Fruit fly (Drosophila melanogaster) whole organism, embryonic: ENCODE results near the gene Kpc1.
A peak's percentile ranks its signal among the peaks of the same experiment; 100 is the strongest.

ENCODE experiments used
- ATbp ChIP-seq: fragments of 200-800 bp; sonication (Bioruptor generic); optimal IDR thresholded peaks from 2 replicates; lab custom pipeline; 2017; ENCODE audit warnings: missing biosample characterization, mild to moderate bottlenecking, missing genetic modification characterization, missing genetic modification reagents
- Asciz ChIP-seq: fragments of 200-800 bp; sonication (Bioruptor generic); optimal IDR thresholded peaks from 2 replicates; lab custom pipeline; 2017; ENCODE audit warnings: missing biosample characterization, mild to moderate bottlenecking, missing genetic modification characterization, missing genetic modification reagents
- B-H2 ChIP-seq: fragments of 200-800 bp; sonication (Bioruptor generic); optimal IDR thresholded peaks from 2 replicates; lab custom pipeline; 2018; ENCODE audit warnings: missing biosample characterization, mild to moderate bottlenecking, missing genetic modification characterization
- C15 ChIP-seq: fragments of 200-800 bp; sonication (Bioruptor generic); IDR thresholded peaks from 3 replicates; pipeline ENCODE4 v1.3.6; 2022; ENCODE audit warnings: missing biosample characterization, missing genetic modification characterization
- CG10565 ChIP-seq: fragments of 200-800 bp; sonication (Bioruptor generic); optimal IDR thresholded peaks from 3 replicates; lab custom pipeline; 2016; ENCODE audit warnings: missing biosample characterization, mild to moderate bottlenecking, missing genetic modification characterization
- CG10959 ChIP-seq: fragments of 200-800 bp; sonication (Bioruptor generic); IDR thresholded peaks from 2 replicates; pipeline ENCODE4 v1.3.6; 2022; ENCODE audit warnings: missing biosample characterization, missing genetic modification characterization
- CG11085 ChIP-seq: fragments of 200-800 bp; sonication (Bioruptor generic); IDR thresholded peaks from 2 replicates; pipeline ENCODE4 v1.3.6; 2022; ENCODE audit warnings: missing biosample characterization, missing genetic modification characterization
- CG13287 ChIP-seq: fragments of 200-800 bp; sonication (Bioruptor generic); IDR thresholded peaks from 2 replicates; pipeline ENCODE4 v1.3.6; 2022; ENCODE audit warnings: missing biosample characterization, missing genetic modification characterization; ENCODE audit not compliant: partially characterized antibody
- CG1647 ChIP-seq: fragments of 200-800 bp; sonication (Bioruptor generic); optimal IDR thresholded peaks from 3 replicates; lab custom pipeline; 2016; ENCODE audit warnings: missing biosample characterization, missing genetic modification characterization
- CG4730 ChIP-seq: fragments of 200-800 bp; sonication (Bioruptor generic); IDR thresholded peaks from 2 replicates; pipeline ENCODE4 v1.3.6; 2022; ENCODE audit warnings: missing biosample characterization, missing genetic modification characterization
- CG5245 ChIP-seq: fragments of 200-800 bp; sonication (Bioruptor generic); optimal IDR thresholded peaks from 3 replicates; lab custom pipeline; 2016; ENCODE audit warnings: missing biosample characterization, missing genetic modification characterization
- CG6765 ChIP-seq: fragments of 200-800 bp; sonication (Bioruptor generic); optimal IDR thresholded peaks from 3 replicates; lab custom pipeline; 2017; ENCODE audit warnings: missing biosample characterization, mild to moderate bottlenecking, missing genetic modification characterization
- CG7839 ChIP-seq: fragments of 200-800 bp; sonication (Bioruptor generic); optimal IDR thresholded peaks from 3 replicates; lab custom pipeline; 2018; ENCODE audit warnings: missing biosample characterization, mild to moderate bottlenecking, missing genetic modification characterization, moderate library complexity
- CG9727 ChIP-seq: fragments of 200-800 bp; sonication (Bioruptor generic); optimal IDR thresholded peaks from 3 replicates; lab custom pipeline; 2017; ENCODE audit warnings: missing biosample characterization, mild to moderate bottlenecking, missing genetic modification characterization
- Dad ChIP-seq: fragments of 200-800 bp; sonication (Bioruptor generic); optimal IDR thresholded peaks from 3 replicates; lab custom pipeline; 2016; ENCODE audit warnings: missing biosample characterization, missing genetic modification characterization
- Drgx ChIP-seq: fragments of 200-800 bp; sonication (Bioruptor generic); IDR thresholded peaks from 2 replicates; pipeline ENCODE4 v1.3.6; 2022; ENCODE audit warnings: missing biosample characterization, missing genetic modification characterization
- Eip74EF ChIP-seq, 2 experiments: fragments of 200-800 bp in 1 of 2; fragments of >200 bp in 1 of 2; sonication (Bioruptor generic) in 1 of 2; optimal IDR thresholded peaks; 2 replicates each; lab custom pipeline; 2017 to 2019; ENCODE audit warnings: missing biosample characterization in 2 of 2, missing genetic modification characterization in 2 of 2, mild to moderate bottlenecking in 1 of 2, moderate library complexity in 1 of 2
- Hmr ChIP-seq: fragments of 200-800 bp; sonication (Bioruptor generic); optimal IDR thresholded peaks from 3 replicates; lab custom pipeline; 2017; ENCODE audit warnings: mild to moderate bottlenecking, missing biosample characterization, missing genetic modification reagents, missing genetic modification characterization
- Hr78 ChIP-seq, 2 experiments: fragments of 200-800 bp in 1 of 2; fragments of >200 bp in 1 of 2; sonication (Bioruptor generic) in 1 of 2; optimal IDR thresholded peaks; 2 replicates each; lab custom pipeline; 2017 to 2019; ENCODE audit warnings: missing biosample characterization in 2 of 2, missing genetic modification characterization in 2 of 2, mild to moderate bottlenecking in 1 of 2, moderate library complexity in 1 of 2
- Mad ChIP-seq: fragments of 200-800 bp; sonication (Bioruptor generic); optimal IDR thresholded peaks from 2 replicates; lab custom pipeline; 2016; ENCODE audit warnings: missing biosample characterization, missing genetic modification characterization
- Mrtf ChIP-seq: fragments of 200-800 bp; sonication (Bioruptor generic); IDR thresholded peaks from 3 replicates; pipeline ENCODE4 v1.3.6; 2022; ENCODE audit warnings: missing biosample characterization, missing genetic modification characterization
- Neu2 ChIP-seq: fragments of 200-800 bp; sonication (Bioruptor generic); optimal IDR thresholded peaks from 3 replicates; lab custom pipeline; 2016; ENCODE audit warnings: missing biosample characterization, missing genetic modification characterization, borderline replicate concordance
- Oli ChIP-seq: fragments of 200-800 bp; sonication (Bioruptor generic); optimal IDR thresholded peaks from 2 replicates; lab custom pipeline; 2018; ENCODE audit warnings: missing biosample characterization, mild to moderate bottlenecking, missing genetic modification characterization, moderate library complexity
- PHDP ChIP-seq: fragments of 200-800 bp; sonication (Bioruptor generic); optimal IDR thresholded peaks from 3 replicates; lab custom pipeline; 2018; ENCODE audit warnings: missing biosample characterization, mild to moderate bottlenecking, missing genetic modification characterization, moderate library complexity
- Sry-β ChIP-seq: fragments of 200-800 bp; sonication (Bioruptor generic); optimal IDR thresholded peaks from 2 replicates; lab custom pipeline; 2018; ENCODE audit warnings: missing biosample characterization, mild to moderate bottlenecking, missing genetic modification characterization, moderate library complexity
- Sry-δ ChIP-seq: fragments of 200-800 bp; sonication (Bioruptor generic); optimal IDR thresholded peaks from 2 replicates; lab custom pipeline; 2016; ENCODE audit warnings: missing biosample characterization, missing genetic modification characterization
- Taf1 ChIP-seq: fragments of 200-800 bp; sonication (Bioruptor generic); IDR thresholded peaks from 2 replicates; pipeline ENCODE4 v1.3.6; 2022; ENCODE audit warnings: missing biosample characterization, missing genetic modification characterization
- bab2 ChIP-seq: fragments of 200-800 bp; sonication (Bioruptor generic); optimal IDR thresholded peaks from 2 replicates; lab custom pipeline; 2016; ENCODE audit warnings: missing biosample characterization, missing genetic modification characterization
- bbx ChIP-seq: fragments of 200-800 bp; sonication (Bioruptor generic); IDR thresholded peaks from 2 replicates; pipeline ENCODE4 v1.3.6; 2022; ENCODE audit warnings: missing biosample characterization, missing genetic modification characterization; ENCODE audit not compliant: partially characterized antibody
- chif ChIP-seq, 2 experiments: fragments of 200-800 bp; sonication (Bioruptor generic); optimal IDR thresholded peaks; 3 replicates each; lab custom pipeline; 2016; ENCODE audit warnings: missing biosample characterization in 2 of 2, missing genetic modification characterization in 2 of 2
- chn ChIP-seq: fragments of 200-800 bp; sonication (Bioruptor generic); optimal IDR thresholded peaks from 2 replicates; lab custom pipeline; 2016; ENCODE audit warnings: missing biosample characterization, missing genetic modification characterization
- crc ChIP-seq: fragments of 200-800 bp; sonication (Bioruptor generic); optimal IDR thresholded peaks from 2 replicates; lab custom pipeline; 2016; ENCODE audit warnings: missing biosample characterization, missing genetic modification characterization
- dysf ChIP-seq: fragments of 200-800 bp; sonication (Bioruptor generic); IDR thresholded peaks from 3 replicates; pipeline ENCODE4 v1.3.6; 2022; ENCODE audit warnings: missing biosample characterization, missing genetic modification characterization
- fd96Cb ChIP-seq: fragments of 200-800 bp; sonication (Bioruptor generic); optimal IDR thresholded peaks from 2 replicates; lab custom pipeline; 2018; ENCODE audit warnings: missing biosample characterization, mild to moderate bottlenecking, missing genetic modification characterization, moderate library complexity
- gsb ChIP-seq: fragments of 200-800 bp; sonication (Bioruptor generic); IDR thresholded peaks from 2 replicates; pipeline ENCODE4 v1.3.6; 2022; ENCODE audit warnings: missing biosample characterization, missing genetic modification characterization
- kah ChIP-seq: fragments of 200-800 bp; sonication (Bioruptor generic); optimal IDR thresholded peaks from 2 replicates; lab custom pipeline; 2018; ENCODE audit warnings: missing biosample characterization, mild to moderate bottlenecking, missing genetic modification characterization
- kay ChIP-seq: fragments of 200-800 bp; sonication (Bioruptor generic); optimal IDR thresholded peaks from 2 replicates; lab custom pipeline; 2016; ENCODE audit warnings: missing biosample characterization, missing genetic modification characterization
- klu ChIP-seq: fragments of 200-800 bp; sonication (Bioruptor generic); IDR thresholded peaks from 2 replicates; pipeline ENCODE4 v1.3.6; 2022; ENCODE audit warnings: missing biosample characterization, missing genetic modification characterization
- lmd ChIP-seq: fragments of 200-800 bp; sonication (Bioruptor generic); IDR thresholded peaks from 2 replicates; pipeline ENCODE4 v1.3.6; 2022; ENCODE audit warnings: missing biosample characterization, missing genetic modification characterization
- luna ChIP-seq: fragments of 200-800 bp; sonication (Bioruptor generic); optimal IDR thresholded peaks from 2 replicates; lab custom pipeline; 2016; ENCODE audit warnings: missing biosample characterization, missing genetic modification characterization
- pita ChIP-seq: fragments of 200-800 bp; sonication (Bioruptor generic); optimal IDR thresholded peaks from 2 replicates; lab custom pipeline; 2017; ENCODE audit warnings: missing biosample characterization, mild to moderate bottlenecking, missing genetic modification characterization
- sd ChIP-seq: fragments of 200-800 bp; sonication (Bioruptor generic); optimal IDR thresholded peaks from 3 replicates; lab custom pipeline; 2018; ENCODE audit warnings: missing biosample characterization, mild to moderate bottlenecking, missing genetic modification characterization, moderate library complexity
- slp2 ChIP-seq: fragments of 200-800 bp; sonication (Bioruptor generic); optimal IDR thresholded peaks from 2 replicates; lab custom pipeline; 2016; ENCODE audit warnings: missing biosample characterization, missing genetic modification characterization
- sna ChIP-seq: fragments of 200-800 bp; sonication (Bioruptor generic); IDR thresholded peaks from 2 replicates; pipeline ENCODE4 v1.3.6; 2022; ENCODE audit warnings: missing biosample characterization, missing genetic modification characterization; ENCODE audit not compliant: partially characterized antibody
- tgo ChIP-seq: fragments of 200-800 bp; sonication (Bioruptor generic); IDR thresholded peaks from 3 replicates; pipeline ENCODE4 v1.3.6; 2022; ENCODE audit warnings: missing biosample characterization, missing genetic modification characterization
- toy ChIP-seq: fragments of 200-800 bp; sonication (Bioruptor generic); IDR thresholded peaks from 2 replicates; pipeline ENCODE4 v1.3.6; 2022; ENCODE audit warnings: missing biosample characterization, missing genetic modification characterization
- vvl ChIP-seq: fragments of 200-800 bp; sonication (Bioruptor generic); IDR thresholded peaks from 2 replicates; pipeline ENCODE4 v1.3.6; 2022; ENCODE audit warnings: missing biosample characterization, missing genetic modification characterization
- yki ChIP-seq: fragments of >200 bp; optimal IDR thresholded peaks from 3 replicates; lab custom pipeline; 2018

Kpc1 gene

DNA sequence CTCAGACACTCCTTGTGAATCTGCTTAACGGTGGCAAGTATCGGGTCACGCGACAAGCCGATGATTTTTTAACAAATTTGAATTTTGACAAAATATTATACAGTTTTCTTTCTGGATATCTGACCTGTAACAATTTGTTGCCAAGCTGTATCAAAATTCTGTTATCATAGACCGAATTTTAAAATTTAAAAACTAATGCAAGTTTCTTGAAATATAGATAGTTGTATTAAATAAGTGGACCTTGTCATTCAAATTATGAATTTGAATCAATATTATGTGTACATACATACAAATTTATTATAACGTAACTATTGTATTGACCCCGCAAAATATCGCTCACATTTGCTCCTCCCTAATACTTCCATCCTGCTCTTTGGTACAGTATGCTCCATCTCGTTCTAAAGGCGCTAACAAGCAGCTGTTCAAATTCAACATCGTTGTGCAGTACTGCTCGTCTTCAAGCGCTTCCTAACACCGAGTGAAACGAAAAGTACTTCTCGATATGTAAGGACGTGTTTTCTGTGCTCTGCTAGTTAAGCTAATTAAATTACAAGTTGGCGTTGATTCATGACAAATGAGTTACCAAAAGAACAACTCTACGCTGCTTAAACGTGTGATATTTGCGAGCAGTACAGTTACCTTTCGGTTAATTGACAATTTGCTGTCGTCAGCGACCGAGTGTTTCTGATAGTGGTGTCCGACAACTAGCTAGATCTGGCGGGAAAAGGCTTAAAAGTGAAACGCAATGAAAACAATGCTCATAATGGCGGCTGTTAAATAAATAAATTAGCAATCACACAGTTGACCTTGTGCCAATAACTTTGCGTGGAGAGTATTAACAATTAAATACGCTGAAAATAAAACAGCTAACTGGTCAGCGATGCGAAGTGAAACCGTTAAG is at the start of gene Kpc1, which contains the start of gene CG42542 (continued):
- TF ChIP-seq CG6765 (GFP tag; lab: Kevin White, UChicago) (peak; percentile 13), Neu2 (no peak), slp2 (GFP tag; lab: Kevin White, UChicago) (peak; percentile 67), klu (GFP tag; lab: Robert Waterston, UW) (no peak), CG13287 (GFP tag; lab: Robert Waterston, UW) (peak; percentile 93), Hmr (peak; percentile 82), pita (GFP tag; lab: Kevin White, UChicago) (no peak), lmd (GFP tag; lab: Robert Waterston, UW) (0 out of 2 replicates have a peak, but pooled peaks have one; percentile 35), fd96Cb (peak; percentile 30), Dad (peak; percentile 50), bab2 (GFP tag; lab: Kevin White, UChicago) (peak; percentile 38), PHDP (no peak), kah (GFP tag; lab: Kevin White, UChicago) (no peak), Oli (peak; percentile 67), CG11085 (GFP tag; lab: Robert Waterston, UW) (no peak; the same call in 1 of the 2 replicates), toy (GFP tag; lab: Robert Waterston, UW) (no peak), Mrtf (GFP tag; lab: Robert Waterston, UW) (no peak), Drgx (GFP tag; lab: Robert Waterston, UW) (no peak), bbx (GFP tag; lab: Robert Waterston, UW) (peak; percentile 70), Taf1 (GFP tag; lab: Robert Waterston, UW) (0 out of 2 replicates have a peak, but pooled peaks have one; percentile 24), CG5245 (GFP tag; lab: Kevin White, UChicago) (peak; percentile 50), crc (peak; percentile 8), dysf (peak; percentile 44; the same call in 1 of the 3 replicates), kay (peak; percentile 56), Hr78 (GFP tag; optimal IDR thresholded peaks at IDR 0.05; lab: Kevin White, UChicago) (no peak), chif (GFP tag; optimal IDR thresholded peaks at IDR 0.05; lab: Kevin White, UChicago) (peak; percentile 63 to 70), vvl (GFP tag; lab: Robert Waterston, UW) (peak; percentile 71), yki (lab: Kevin White, UChicago) (no peak), C15 (GFP tag; lab: Robert Waterston, UW) (no peak), gsb (GFP tag; lab: Robert Waterston, UW) (no peak), luna (GFP tag; lab: Kevin White, UChicago) (no peak), Eip74EF (GFP tag; optimal IDR thresholded peaks at IDR 0.05; lab: Kevin White, UChicago) (no peak), CG9727 (GFP tag; lab: Kevin White, UChicago) (peak; percentile 73), CG10959 (GFP tag; lab: Robert Waterston, UW) (peak; percentile 54; the same call in 1 of the 2 replicates), CG10565 (GFP tag; lab: Kevin White, UChicago) (no peak), tgo (GFP tag; lab: Robert Waterston, UW) (peak; percentile 55; the same call in 2 of the 3 replicates), CG4730 (GFP tag; lab: Robert Waterston, UW) (peak; percentile 45; the same call in 1 of the 2 replicates), chn (peak; percentile 77), Asciz (GFP tag; lab: Kevin White, UChicago) (no peak), sd (tag; lab: Kevin White, UChicago) (no peak), Sry-β (GFP tag; lab: Kevin White, UChicago) (peak; percentile 95), CG1647 (GFP tag; lab: Kevin White, UChicago) (peak; percentile 84), B-H2 (peak; percentile 79), sna (GFP tag; lab: Robert Waterston, UW) (peak; percentile 96), Mad (GFP tag; lab: Kevin White, UChicago) (peak; percentile 66), Sry-δ (GFP tag; lab: Kevin White, UChicago) (peak; percentile 98), ATbp (GFP tag; lab: Kevin White, UChicago) (peak; percentile 44), CG7839 (tag; lab: Kevin White, UChicago) (no peak)
